Fruit fly (Drosophila melanogaster): ENCODE results near the gene CG3764.

CG3764 gene

DNA sequence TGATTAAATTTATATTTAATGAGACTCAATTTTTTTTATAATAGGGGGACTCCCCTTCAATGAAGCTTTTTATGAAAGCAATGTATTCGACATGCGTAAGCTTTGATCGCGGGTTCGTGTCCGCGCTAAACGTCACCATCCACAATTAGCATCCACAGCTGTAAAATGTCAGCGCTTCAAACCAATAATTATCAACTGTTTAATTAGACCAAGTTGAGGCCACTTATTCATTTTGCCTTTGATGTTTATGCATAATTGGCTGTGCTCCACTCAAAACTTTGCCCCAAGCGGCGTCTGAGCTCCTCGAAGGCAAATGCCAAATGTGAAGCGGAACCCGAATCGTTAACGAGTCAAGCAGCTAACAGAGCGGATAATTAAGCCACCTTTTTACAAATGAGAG lies 26.8 kb downstream of the CG3764 start:
- TF ChIP-seq kay (GFP tag; ENCODE audit: borderline replicate concordance) (peak; percentile 39), CG7045 (GFP tag; optimal IDR thresholded peaks at IDR 0.05) (no peak)

DNA sequence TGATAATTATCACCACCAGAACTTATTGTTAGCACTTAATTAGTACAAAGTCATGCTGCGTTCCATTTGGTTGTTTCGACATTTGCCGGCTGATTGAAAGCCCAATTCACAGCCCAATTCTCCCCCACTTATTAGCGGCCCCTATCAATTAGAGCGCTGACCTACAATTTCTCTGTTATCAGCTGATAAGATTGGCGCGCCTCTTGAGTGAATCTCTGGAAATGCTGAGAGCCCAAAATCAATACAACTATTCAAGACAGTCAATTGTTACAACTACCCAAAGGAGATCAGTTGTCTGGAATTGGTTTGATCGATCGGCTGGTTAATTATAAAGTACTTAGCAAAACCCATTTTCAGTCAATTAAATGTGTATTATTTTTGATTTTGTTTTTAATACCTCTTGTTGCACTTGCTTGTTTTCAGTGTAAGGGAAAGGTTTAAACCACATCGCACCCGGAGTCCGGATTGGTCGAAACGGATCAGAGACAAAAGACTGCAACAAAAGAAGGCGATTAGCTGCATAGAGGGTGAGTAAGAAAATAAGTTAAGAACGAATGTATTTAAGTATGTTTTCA lies 27.5 kb downstream of the CG3764 start:
- TF ChIP-seq cic (GFP tag; optimal IDR thresholded peaks at IDR 0.05) (peak; percentile 19), CG7045 (GFP tag; optimal IDR thresholded peaks at IDR 0.05) (no peak)

DNA sequence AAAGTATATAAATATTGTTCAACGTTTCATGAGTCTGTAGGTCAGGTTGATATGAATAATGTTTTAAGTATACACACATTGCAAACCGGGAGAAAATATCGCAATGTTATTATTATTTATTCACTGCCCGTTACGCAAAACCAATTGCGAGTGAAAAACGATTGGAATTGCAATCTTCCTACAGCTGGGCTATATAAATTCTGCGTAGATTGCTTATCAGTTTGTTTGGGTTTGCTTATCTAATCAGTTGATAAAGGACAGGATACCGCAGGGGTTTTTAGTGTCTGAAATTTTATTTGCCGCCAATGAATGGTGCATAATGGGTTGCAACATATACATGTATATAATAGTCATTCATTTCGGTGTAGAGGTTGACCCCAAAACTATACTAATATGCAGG lies 28.3 kb downstream of the CG3764 start:
- TF ChIP-seq CG7045 (GFP tag; optimal IDR thresholded peaks at IDR 0.05) = no peak
- peak; percentile 78 for TF ChIP-seq kay (GFP tag; ENCODE audit: borderline replicate concordance)
- no peak for TF ChIP-seq CG7101 (tag; optimal IDR thresholded peaks at IDR 0.05)
- peak; percentile 31 for TF ChIP-seq cic (GFP tag; optimal IDR thresholded peaks at IDR 0.05)
- no peak for TF ChIP-seq tj (GFP tag; optimal IDR thresholded peaks at IDR 0.05)
- TF ChIP-seq cnc (optimal IDR thresholded peaks at IDR 0.05) = no peak
- TF ChIP-seq Hr96 (GFP tag; optimal IDR thresholded peaks at IDR 0.05) = no peak
- no peak for TF ChIP-seq bab1 (GFP tag; optimal IDR thresholded peaks at IDR 0.05)
- TF ChIP-seq CG14711 (tag; optimal IDR thresholded peaks at IDR 0.05) = no peak
- no peak for TF ChIP-seq CG11617 (GFP tag; optimal IDR thresholded peaks at IDR 0.05)

DNA sequence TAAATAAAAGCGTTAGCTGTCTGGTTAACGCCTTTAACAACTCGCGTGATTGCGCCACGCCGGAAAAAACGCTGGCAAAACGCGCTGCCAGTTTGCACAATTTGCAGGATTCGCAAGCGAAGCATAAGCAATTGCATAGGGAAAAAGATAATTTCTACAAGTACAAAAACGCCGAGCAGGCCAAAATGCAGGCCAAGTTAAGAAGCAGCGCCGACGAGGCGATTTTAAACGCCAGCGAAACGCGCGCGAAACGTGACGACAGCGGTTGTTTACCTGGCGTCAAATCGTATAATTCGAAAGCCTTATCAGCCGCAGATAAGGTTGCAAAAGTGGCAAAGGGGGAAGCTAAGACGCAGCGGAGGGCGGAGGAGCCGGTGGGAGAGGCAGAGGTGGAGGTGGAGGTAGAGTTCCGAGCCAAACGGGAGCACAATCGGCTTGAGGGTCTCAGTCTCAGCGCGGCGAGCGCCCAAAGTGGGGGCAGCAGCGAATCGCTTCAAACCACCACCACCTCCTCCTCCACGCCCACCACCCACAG lies 31.2 kb downstream of the CG3764 start:
- peak; percentile 16 for TF ChIP-seq Clk (GFP tag; optimal IDR thresholded peaks at IDR 0.05)
- TF ChIP-seq CG11617 (GFP tag; optimal IDR thresholded peaks at IDR 0.05) = peak; percentile 24
- peak; percentile 27 for TF ChIP-seq CG7101 (tag; optimal IDR thresholded peaks at IDR 0.05)
- peak; percentile 46 for TF ChIP-seq CG7045 (GFP tag; optimal IDR thresholded peaks at IDR 0.05)
- TF ChIP-seq cnc (optimal IDR thresholded peaks at IDR 0.05) = no peak
- peak; percentile 31 for TF ChIP-seq tj (GFP tag; optimal IDR thresholded peaks at IDR 0.05)
- TF ChIP-seq ovo (GFP tag; optimal IDR thresholded peaks at IDR 0.05) = no peak
- TF ChIP-seq cic (GFP tag; optimal IDR thresholded peaks at IDR 0.05) = peak; percentile 91
- TF ChIP-seq Hr96 (GFP tag; optimal IDR thresholded peaks at IDR 0.05) = no peak
- peak; percentile 76 for TF ChIP-seq CG12768 (GFP tag; optimal IDR thresholded peaks at IDR 0.05)
- TF ChIP-seq Mnt (GFP tag; optimal IDR thresholded peaks at IDR 0.05) = peak; percentile 57
- TF ChIP-seq pad (GFP tag; optimal IDR thresholded peaks at IDR 0.05) = peak; percentile 22
- TF ChIP-seq toe (GFP tag; optimal IDR thresholded peaks at IDR 0.05) = no peak
- peak; percentile 51 for TF ChIP-seq CG33017 (tag; optimal IDR thresholded peaks at IDR 0.05)

DNA sequence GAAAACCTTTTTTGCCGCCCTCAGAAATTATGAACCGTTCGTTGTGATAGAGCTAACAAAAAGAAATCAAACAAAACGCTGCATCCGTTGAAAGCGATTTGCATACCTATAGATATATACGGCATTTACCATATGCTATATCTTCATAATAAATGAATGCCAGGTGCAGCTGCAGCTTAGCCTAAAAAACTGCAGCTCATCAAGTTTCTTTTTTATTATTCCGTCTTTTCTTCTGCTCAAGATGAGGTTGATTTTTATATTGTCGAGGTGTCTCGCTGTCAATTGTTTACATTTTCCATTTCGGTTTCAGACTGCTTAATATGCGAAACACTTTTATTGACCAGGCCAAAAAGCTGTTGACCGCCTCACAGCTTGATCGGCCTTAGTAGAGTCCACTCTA lies 34.0 kb downstream of the CG3764 start:
- TF ChIP-seq tj (GFP tag; optimal IDR thresholded peaks at IDR 0.05) (peak; percentile 27), CG12768 (GFP tag; optimal IDR thresholded peaks at IDR 0.05) (no peak)

DNA sequence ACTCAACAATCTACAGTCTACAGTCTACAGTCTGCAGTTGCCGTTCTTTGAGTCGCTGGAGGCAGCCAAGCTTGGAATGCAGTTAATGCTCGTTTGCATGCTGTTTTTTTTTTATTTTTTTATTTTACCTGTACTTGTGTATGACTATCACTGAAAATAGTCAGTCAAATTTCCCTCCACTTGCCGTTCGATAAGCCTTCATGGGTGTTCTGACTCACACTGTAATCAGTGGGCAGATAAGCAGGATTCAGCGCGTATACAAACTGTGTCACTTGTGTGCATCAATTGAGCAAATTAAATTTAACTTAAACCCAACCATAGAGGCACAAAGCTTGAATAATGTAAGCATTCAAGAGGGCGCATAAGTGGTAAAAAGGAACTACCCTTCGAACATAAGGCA lies 35.1 kb downstream of the CG3764 start:
- peak; percentile 96 for TF ChIP-seq kay (GFP tag; ENCODE audit: borderline replicate concordance)
- no peak for TF ChIP-seq CG14711 (tag; optimal IDR thresholded peaks at IDR 0.05)

DNA sequence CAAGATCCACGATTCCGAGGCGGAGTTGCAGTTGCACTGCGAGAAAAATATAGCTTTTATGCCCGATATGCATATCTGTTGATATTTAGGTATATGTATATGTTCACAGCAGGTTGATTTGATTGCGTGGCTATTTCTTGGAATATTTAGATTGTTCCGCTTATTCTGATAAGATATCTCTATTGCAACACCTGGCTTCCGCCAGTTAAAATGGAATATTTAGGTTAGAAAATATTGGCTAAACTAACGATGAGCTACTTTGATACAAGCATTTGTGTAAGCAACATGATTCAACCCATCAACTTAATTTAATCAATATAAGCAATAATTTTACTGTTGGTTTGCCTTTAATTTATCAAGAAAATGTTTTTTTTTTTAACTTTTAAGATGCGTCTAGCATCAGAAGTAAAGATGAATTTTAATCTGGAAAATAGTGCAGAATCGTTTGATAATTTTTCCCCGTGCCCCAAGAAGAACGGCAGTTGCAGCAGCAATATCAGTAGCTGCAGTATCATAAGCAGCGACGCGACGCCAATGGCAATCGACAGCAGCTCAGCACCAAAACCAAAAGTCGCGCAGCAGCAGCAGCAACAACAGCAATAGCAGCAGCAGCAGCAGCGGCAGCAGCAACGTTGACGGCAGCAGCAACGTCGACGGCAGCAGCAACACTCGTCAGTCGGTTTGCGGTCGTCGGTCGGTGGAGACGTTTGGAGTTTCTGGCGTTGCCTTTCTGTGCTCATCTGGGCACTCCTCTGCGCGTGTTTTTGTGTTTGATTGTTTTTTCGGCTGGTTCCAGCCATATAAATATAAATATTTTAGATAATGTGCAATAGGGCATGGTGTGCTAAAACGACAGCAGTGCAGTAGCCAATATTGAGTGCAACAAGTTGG lies 36.5 kb downstream of the CG3764 start:
- TF ChIP-seq Hr96 (GFP tag; optimal IDR thresholded peaks at IDR 0.05) (no peak), CG14711 (tag; optimal IDR thresholded peaks at IDR 0.05) (no peak), tj (GFP tag; optimal IDR thresholded peaks at IDR 0.05) (no peak), ovo (GFP tag; optimal IDR thresholded peaks at IDR 0.05) (no peak), CG1620 (GFP tag; optimal IDR thresholded peaks at IDR 0.05) (no peak), Crg-1 (GFP tag; optimal IDR thresholded peaks at IDR 0.05) (no peak), kay (GFP tag; ENCODE audit: borderline replicate concordance) (peak; percentile 24), pad (GFP tag; optimal IDR thresholded peaks at IDR 0.05) (no peak)

DNA sequence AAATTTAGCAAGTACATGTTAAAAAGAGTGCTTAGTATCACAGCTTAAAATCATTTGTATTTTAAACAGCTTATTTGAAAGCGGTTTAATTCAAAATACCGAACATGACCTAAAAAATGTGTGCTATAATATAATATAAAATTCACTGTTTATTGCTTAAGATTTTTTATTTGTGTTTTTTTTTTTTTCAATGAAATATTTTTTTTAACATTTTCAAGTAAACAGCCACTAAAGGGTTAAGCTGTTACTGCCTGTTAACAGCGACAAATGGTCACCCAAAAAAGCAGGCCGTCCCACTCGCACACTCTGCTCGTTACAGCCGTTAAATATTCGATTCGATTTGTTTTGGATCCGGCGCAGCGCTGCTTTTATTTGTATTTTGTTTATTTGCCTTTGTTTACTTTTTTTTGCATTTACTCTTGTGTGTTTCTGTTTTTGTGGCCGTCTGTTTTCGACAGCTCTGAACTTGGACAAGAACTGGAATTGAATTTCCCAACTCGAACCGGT lies 37.7 kb downstream of the CG3764 start:
- TF ChIP-seq CG7045 (GFP tag; optimal IDR thresholded peaks at IDR 0.05) (no peak), Mnt (GFP tag; optimal IDR thresholded peaks at IDR 0.05) (no peak), CG5204 (GFP tag; optimal IDR thresholded peaks at IDR 0.05) (no peak), kay (GFP tag; ENCODE audit: borderline replicate concordance) (peak; percentile 42), Clk (GFP tag; optimal IDR thresholded peaks at IDR 0.05) (no peak)
